Fruit fly (Drosophila melanogaster): ENCODE results near the gene CG6431.

CG6431 gene

DNA sequence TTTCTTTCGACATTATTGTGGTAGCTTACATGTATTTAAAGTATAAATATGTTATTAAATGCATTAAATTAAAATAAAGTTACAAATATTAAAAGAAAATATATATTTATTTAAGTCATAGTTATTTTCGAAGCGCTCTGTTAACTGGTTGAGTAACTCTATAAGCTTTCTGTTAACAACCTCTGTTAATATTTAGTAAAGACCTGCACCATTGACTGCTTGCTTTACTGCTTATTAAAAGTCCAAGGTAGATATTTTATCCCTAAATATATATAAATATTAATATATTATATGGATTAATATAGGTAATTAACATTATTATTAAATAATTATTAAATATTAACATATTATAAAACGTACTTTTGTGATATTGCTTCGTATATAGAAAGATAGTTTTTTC is 2.5 kb upstream of the CG6431 start:
- TF ChIP-seq Sin3A (optimal IDR thresholded peaks at IDR 0.05) (no peak), ttk (optimal IDR thresholded peaks at IDR 0.05) (no peak)

dm6 chr2L:10728751-10729150 is 4.7 kb downstream of the CG6431 start, which contains the start of gene CG6443:
CG6443 (plus strand) TSS chr2L:10728978.
- no peak for TF ChIP-seq insv (optimal IDR thresholded peaks at IDR 0.05)
- TF ChIP-seq h (optimal IDR thresholded peaks at IDR 0.05): no peak
- TF ChIP-seq Myc (optimal IDR thresholded peaks at IDR 0.05): no peak

DNA sequence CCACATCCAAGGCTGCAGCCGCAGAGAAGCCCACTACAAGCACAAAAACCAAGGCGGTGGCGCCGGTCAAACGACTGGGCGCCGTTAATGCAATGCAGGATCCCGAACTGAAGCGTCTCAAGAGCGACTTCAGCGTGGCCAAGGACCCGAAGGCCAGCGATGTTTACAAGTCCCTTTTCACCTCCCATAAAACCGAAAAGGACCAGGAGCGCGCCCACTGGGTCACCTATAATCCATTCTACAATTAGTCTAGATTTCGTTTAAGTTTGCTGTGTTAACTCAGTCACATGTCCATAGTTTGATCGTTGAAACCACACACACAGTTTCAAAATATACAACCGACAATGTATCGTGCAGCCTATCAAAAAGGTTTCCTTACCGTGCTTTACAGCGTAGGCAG is 6.0 kb downstream of the CG6431 start, which contains the start of gene CG17118:
TSS of gene CG17118 (plus strand) at position 301 of the 400 bp plus-strand sequence.
- TF ChIP-seq Myc (optimal IDR thresholded peaks at IDR 0.05) (no peak), insv (optimal IDR thresholded peaks at IDR 0.05) (no peak), psq (optimal IDR thresholded peaks at IDR 0.05) (no peak), h (optimal IDR thresholded peaks at IDR 0.05) (no peak), Sin3A (optimal IDR thresholded peaks at IDR 0.05) (no peak), ttk (optimal IDR thresholded peaks at IDR 0.05) (no peak)

- no peak for TF ChIP-seq Myc (optimal IDR thresholded peaks at IDR 0.05)
- TF ChIP-seq h (optimal IDR thresholded peaks at IDR 0.05): no peak
- TF ChIP-seq insv (optimal IDR thresholded peaks at IDR 0.05): no peak
- no peak for TF ChIP-seq ttk (optimal IDR thresholded peaks at IDR 0.05)
Observed at dm6 chr2L:10732343-10732808, 8.4 kb downstream of the CG6431 start, which contains the start of the genes EMC3 and Dpy-30L1. EMC3 (minus strand) TSS chr2L:10732423. Dpy-30L1 (plus strand) TSS chr2L:10732653.

DNA sequence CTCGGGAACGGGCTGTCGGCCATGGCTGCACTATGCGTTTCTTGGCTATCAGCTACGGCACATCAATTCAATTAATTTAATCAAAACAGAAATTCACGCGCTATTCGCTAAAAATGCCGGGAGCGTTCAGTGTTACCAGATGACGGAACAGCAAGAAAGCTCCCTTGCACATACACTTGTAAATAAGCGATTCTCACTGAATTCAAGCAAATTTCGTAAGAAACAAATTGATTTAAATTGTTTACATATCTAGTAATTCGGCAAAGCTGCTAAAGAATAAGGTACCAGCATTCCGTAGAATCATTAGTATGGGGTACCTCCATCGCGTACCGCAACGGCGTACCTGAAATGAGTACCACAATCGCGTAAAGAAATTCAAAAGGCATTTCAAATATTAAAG is 11.9 kb downstream of the CG6431 start, which contains the start of gene Nup107:
TSS of gene Nup107 (minus strand) at position 149 of the 400 bp plus-strand sequence.
- TF ChIP-seq Myc (optimal IDR thresholded peaks at IDR 0.05): no peak

dm6 chr2L:10736993-10737756 is 13.2 kb downstream of the CG6431 start, which contains the start of the genes Vha16-5 and CG12299:
Vha16-5 (minus strand) TSS chr2L:10737043.
CG12299 (plus strand) TSS chr2L:10737345.
- TF ChIP-seq Myc (optimal IDR thresholded peaks at IDR 0.05) (no peak), insv (optimal IDR thresholded peaks at IDR 0.05) (no peak), ttk (optimal IDR thresholded peaks at IDR 0.05) (no peak), Sin3A (optimal IDR thresholded peaks at IDR 0.05) (no peak), h (optimal IDR thresholded peaks at IDR 0.05) (no peak), psq (optimal IDR thresholded peaks at IDR 0.05) (no peak)

DNA sequence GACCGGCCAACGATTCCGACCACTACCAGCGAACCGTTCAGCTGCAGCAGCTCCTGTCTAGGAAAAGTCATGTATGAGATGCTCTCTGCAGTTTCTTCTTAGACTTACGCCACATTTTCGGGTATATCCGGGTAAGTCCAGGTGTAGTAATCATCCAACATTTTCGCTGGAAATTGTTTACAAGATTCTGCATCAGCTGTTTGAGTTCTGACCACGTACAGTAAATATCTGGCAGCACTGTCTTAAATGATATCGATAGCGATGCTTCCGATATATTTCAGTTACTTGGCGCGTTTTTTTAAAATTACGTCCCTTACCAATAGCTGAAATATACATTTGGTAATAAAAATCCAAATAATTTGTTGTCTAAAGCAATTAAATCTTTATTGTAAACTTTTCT is 19.7 kb downstream of the CG6431 start, which contains the start of gene CG6729:
TSS of gene CG6729 (minus strand) at position 222 of the 400 bp plus-strand sequence.
- TF ChIP-seq ttk (optimal IDR thresholded peaks at IDR 0.05): no peak
- TF ChIP-seq Myc (optimal IDR thresholded peaks at IDR 0.05): no peak
- no peak for TF ChIP-seq h (optimal IDR thresholded peaks at IDR 0.05)

dm6 chr2L:10748218-10748617 is 24.2 kb downstream of the CG6431 start:
- TF ChIP-seq insv (optimal IDR thresholded peaks at IDR 0.05) (no peak), psq (optimal IDR thresholded peaks at IDR 0.05) (no peak), h (optimal IDR thresholded peaks at IDR 0.05) (no peak), Myc (optimal IDR thresholded peaks at IDR 0.05) (no peak), ttk (optimal IDR thresholded peaks at IDR 0.05) (no peak)

DNA sequence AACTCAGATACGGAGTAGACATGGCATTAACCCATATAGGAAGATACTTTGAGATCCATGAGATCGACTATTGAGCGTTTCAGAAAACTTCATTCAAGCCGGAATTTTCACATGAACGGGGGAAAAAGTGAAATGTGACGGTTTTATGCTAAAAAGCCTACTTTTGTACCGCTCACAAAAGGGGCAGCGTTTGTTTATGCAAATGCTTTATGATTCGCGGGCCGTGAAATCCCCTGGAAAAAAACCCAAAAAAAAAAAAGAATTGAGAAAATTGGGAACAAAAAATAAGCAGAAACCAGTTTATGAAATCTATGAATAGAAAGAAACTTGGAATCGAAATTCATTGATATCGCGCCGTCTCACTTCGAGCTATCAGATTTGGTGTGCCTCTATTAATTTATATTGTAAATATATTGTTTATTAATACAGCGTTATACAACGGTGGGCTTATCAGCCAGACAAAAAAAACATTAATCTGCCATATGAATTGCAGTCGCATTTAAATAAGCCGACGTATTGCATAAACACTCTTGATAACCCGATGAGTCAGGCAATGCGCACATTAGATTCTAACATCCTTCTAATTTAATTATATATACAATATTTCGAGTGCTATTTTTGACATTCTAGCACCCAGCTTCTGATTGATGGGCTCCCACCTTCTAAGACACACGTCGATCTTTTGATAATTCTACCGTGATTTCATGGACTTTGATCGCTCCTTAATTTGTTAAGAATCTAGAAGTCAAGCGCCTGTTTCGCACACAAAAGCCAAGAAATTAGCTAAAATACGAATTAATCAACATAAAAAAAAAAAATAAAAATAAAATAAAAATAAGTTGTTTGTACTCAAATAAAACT is 25.8 kb downstream of the CG6431 start:
- TF ChIP-seq h (optimal IDR thresholded peaks at IDR 0.05): no peak
- TF ChIP-seq Sin3A (optimal IDR thresholded peaks at IDR 0.05): no peak
- no peak for TF ChIP-seq psq (optimal IDR thresholded peaks at IDR 0.05)
- no peak for TF ChIP-seq ttk (optimal IDR thresholded peaks at IDR 0.05)
- no peak for TF ChIP-seq Myc (optimal IDR thresholded peaks at IDR 0.05)

- TF ChIP-seq psq (optimal IDR thresholded peaks at IDR 0.05) (no peak), insv (optimal IDR thresholded peaks at IDR 0.05) (no peak), h (optimal IDR thresholded peaks at IDR 0.05) (no peak), ttk (optimal IDR thresholded peaks at IDR 0.05) (no peak), Myc (optimal IDR thresholded peaks at IDR 0.05) (no peak), Sin3A (optimal IDR thresholded peaks at IDR 0.05) (no peak)
Observed at dm6 chr2L:10750915-10751612, 27.1 kb downstream of the CG6431 start.

dm6 chr2L:10751879-10752620 is 28.0 kb downstream of the CG6431 start:
- no peak for TF ChIP-seq Myc (optimal IDR thresholded peaks at IDR 0.05)
- TF ChIP-seq h (optimal IDR thresholded peaks at IDR 0.05): no peak
- no peak for TF ChIP-seq ttk (optimal IDR thresholded peaks at IDR 0.05)
- no peak for TF ChIP-seq Sin3A (optimal IDR thresholded peaks at IDR 0.05)
- no peak for TF ChIP-seq insv (optimal IDR thresholded peaks at IDR 0.05)
- no peak for TF ChIP-seq psq (optimal IDR thresholded peaks at IDR 0.05)

Measured in Kc167 (cell line).